Worm (Caenorhabditis elegans): Measurements from ENCODE around the gene ham-2.

The ham-2 gene

DNA sequence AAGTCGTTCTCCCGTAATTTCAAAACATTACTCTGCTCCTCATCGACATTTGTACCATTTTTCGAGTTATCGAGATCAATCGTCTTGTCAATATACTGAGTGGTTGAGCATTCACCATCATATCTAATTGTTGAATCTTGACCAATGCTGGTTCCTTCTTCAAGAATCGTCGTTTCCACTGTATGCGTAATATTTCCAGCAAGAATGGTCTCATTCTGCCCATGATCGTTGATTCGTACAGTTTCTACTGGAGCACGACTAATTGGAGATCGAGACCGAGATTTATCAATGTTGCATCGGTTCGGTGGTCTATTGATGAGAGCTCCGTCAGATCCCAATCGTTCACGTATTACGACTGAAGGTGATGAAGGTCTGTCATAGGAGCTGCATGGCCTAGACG is 45.0 kb downstream of the ham-2 start:
- TF ChIP-seq T22C8.4 (GFP tag; IDR thresholded peaks at IDR 0.05): no peak
- TF ChIP-seq klf-2 (GFP tag; conservative IDR thresholded peaks at IDR 0.05): no peak
- no peak for TF ChIP-seq ref-1 (GFP tag; conservative IDR thresholded peaks at IDR 0.05)
- no peak for TF ChIP-seq ztf-29 (GFP tag; IDR thresholded peaks at IDR 0.05)
- no peak for TF ChIP-seq med-1 (GFP tag; optimal IDR thresholded peaks at IDR 0.05; ENCODE audit: insufficient read depth)
- no peak for TF ChIP-seq flt-1 (GFP tag; IDR thresholded peaks at IDR 0.05)
- TF ChIP-seq tab-1 (GFP tag; IDR thresholded peaks at IDR 0.05): no peak
- TF ChIP-seq cog-1 (tag; optimal IDR thresholded peaks at IDR 0.05): no peak
- no peak for TF ChIP-seq ztf-23 (GFP tag; IDR thresholded peaks at IDR 0.05)

DNA sequence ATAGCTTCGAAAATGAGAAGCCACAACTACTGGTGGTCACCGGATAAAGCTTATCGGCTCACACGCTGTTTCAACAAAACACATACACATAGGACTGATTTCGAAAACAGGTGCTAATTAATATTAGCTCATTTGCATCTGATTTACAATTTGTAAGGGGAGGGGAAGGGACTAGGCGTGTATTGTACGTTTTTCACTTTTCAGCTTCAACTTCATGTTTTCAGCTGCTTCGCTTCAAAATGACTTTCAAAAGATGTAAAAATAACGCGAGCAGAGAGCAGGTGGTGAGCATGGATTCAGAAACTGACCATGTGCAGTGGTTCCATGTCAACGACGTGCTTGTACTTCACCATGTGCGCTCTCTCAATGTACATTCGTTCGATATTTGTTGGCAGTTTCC is 46.5 kb downstream of the ham-2 start:
- no peak for TF ChIP-seq cog-1 (tag; optimal IDR thresholded peaks at IDR 0.05)
- TF ChIP-seq ref-1 (GFP tag; conservative IDR thresholded peaks at IDR 0.05): no peak
- no peak for TF ChIP-seq tab-1 (GFP tag; IDR thresholded peaks at IDR 0.05)
- TF ChIP-seq ztf-29 (GFP tag; IDR thresholded peaks at IDR 0.05): no peak
- TF ChIP-seq ztf-23 (GFP tag; IDR thresholded peaks at IDR 0.05): no peak
- no peak for TF ChIP-seq T22C8.4 (GFP tag; IDR thresholded peaks at IDR 0.05)
- TF ChIP-seq klf-2 (GFP tag; conservative IDR thresholded peaks at IDR 0.05): no peak
- TF ChIP-seq flt-1 (GFP tag; IDR thresholded peaks at IDR 0.05): no peak
- TF ChIP-seq med-1 (GFP tag; optimal IDR thresholded peaks at IDR 0.05; ENCODE audit: insufficient read depth): no peak

DNA sequence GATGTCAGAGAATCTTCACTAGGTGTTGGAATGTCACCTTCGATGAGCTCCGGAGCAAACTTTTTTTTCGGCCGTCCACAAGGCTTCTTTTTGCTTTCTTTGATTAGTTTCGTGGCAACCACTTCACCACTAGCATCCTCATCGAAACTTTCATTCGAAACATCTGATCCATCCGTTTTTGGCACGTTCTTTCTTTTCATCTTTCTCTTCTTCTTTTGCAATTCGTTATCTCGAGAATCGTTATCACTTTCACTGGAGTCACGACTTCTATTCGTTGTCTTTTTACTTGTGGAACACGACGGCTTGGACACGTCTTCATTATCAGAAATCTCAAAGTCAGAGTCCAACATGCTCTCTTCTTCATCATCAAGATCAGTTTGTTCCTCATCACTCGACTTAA is 49.7 kb downstream of the ham-2 start:
- no peak for TF ChIP-seq tab-1 (GFP tag; IDR thresholded peaks at IDR 0.05)
- no peak for TF ChIP-seq med-1 (GFP tag; optimal IDR thresholded peaks at IDR 0.05; ENCODE audit: insufficient read depth)
- no peak for TF ChIP-seq ztf-29 (GFP tag; IDR thresholded peaks at IDR 0.05)
- no peak for TF ChIP-seq ztf-23 (GFP tag; IDR thresholded peaks at IDR 0.05)
- no peak for TF ChIP-seq cog-1 (tag; optimal IDR thresholded peaks at IDR 0.05)
- TF ChIP-seq T22C8.4 (GFP tag; IDR thresholded peaks at IDR 0.05): no peak
- TF ChIP-seq flt-1 (GFP tag; IDR thresholded peaks at IDR 0.05): no peak
- TF ChIP-seq ref-1 (GFP tag; conservative IDR thresholded peaks at IDR 0.05): no peak
- no peak for TF ChIP-seq klf-2 (GFP tag; conservative IDR thresholded peaks at IDR 0.05)

DNA sequence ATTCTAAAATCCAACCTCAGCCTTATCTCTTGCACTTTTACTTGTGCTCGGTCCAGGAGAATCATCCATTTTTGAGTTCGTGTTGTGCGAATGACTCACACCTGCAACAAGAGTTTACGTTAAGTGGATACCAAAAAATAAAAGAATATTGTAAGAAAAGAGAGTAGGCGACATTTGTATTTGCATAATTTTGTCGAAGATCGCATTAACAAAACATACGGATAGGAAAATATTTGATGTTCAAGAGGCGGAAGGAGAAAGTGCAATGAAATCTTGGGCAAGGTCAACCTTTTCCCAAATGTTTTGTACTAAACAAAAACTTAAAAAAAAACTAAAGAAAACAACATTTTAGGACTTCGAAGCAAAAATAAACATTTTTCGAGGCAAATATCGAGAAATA is 51.3 kb downstream of the ham-2 start, which contains the start of gene spat-3:
Gene spat-3 (minus strand): TSS at position 101 of the 400 bp plus-strand sequence.
- no peak for TF ChIP-seq flt-1 (GFP tag; IDR thresholded peaks at IDR 0.05)
- no peak for TF ChIP-seq ref-1 (GFP tag; conservative IDR thresholded peaks at IDR 0.05)
- TF ChIP-seq T22C8.4 (GFP tag; IDR thresholded peaks at IDR 0.05): no peak
- TF ChIP-seq ztf-23 (GFP tag; IDR thresholded peaks at IDR 0.05): no peak
- TF ChIP-seq med-1 (GFP tag; optimal IDR thresholded peaks at IDR 0.05; ENCODE audit: insufficient read depth): no peak
- no peak for TF ChIP-seq klf-2 (GFP tag; conservative IDR thresholded peaks at IDR 0.05)
- TF ChIP-seq cog-1 (tag; optimal IDR thresholded peaks at IDR 0.05): no peak
- no peak for TF ChIP-seq tab-1 (GFP tag; IDR thresholded peaks at IDR 0.05)
- no peak for TF ChIP-seq ztf-29 (GFP tag; IDR thresholded peaks at IDR 0.05)

DNA sequence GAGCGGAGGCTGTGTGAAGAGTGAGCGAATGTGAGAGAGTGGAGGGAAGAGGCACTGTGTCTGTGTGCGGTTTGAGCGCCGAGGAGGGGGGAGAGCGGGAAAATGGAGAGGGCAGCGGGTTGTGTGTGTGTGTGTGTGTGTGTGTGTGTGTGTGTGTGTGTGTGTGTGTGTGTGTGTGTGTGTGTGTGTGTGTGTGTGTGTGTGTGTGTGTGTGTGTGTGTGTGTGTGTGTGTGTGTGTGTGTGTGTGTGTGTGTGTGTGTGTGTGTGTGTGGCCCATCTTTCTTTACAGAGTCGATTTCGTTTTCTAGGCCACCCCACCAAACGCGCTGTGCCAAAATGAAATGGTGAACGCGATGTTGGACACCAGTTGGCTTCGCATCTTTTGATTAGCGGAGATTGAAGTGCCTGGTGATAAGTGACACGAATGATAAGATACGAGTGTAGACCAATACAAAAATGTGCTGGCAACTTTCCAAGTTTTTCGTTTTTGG is 52.0 kb downstream of the ham-2 start:
- TF ChIP-seq tab-1 (GFP tag; IDR thresholded peaks at IDR 0.05): peak; percentile 48; the same call in 1 of the 2 replicates
- TF ChIP-seq flt-1 (GFP tag; IDR thresholded peaks at IDR 0.05): peak; percentile 84
- peak; percentile 76 for TF ChIP-seq ztf-23 (GFP tag; IDR thresholded peaks at IDR 0.05)
- TF ChIP-seq cog-1 (tag; optimal IDR thresholded peaks at IDR 0.05): peak; percentile 71

- TF ChIP-seq ztf-23 (GFP tag; IDR thresholded peaks at IDR 0.05) (no peak), ztf-29 (GFP tag; IDR thresholded peaks at IDR 0.05) (no peak), flt-1 (GFP tag; IDR thresholded peaks at IDR 0.05) (no peak), tab-1 (GFP tag; IDR thresholded peaks at IDR 0.05) (no peak), ref-1 (GFP tag; conservative IDR thresholded peaks at IDR 0.05) (no peak), cog-1 (tag; optimal IDR thresholded peaks at IDR 0.05) (no peak), med-1 (GFP tag; optimal IDR thresholded peaks at IDR 0.05; ENCODE audit: insufficient read depth) (no peak), klf-2 (GFP tag; conservative IDR thresholded peaks at IDR 0.05) (no peak), T22C8.4 (GFP tag; IDR thresholded peaks at IDR 0.05) (no peak)
Observed at ce11 chrX:4607300-4607699, 52.8 kb downstream of the ham-2 start.

Measured in whole organism, midembryonic.